Fruit fly (Drosophila melanogaster) whole organism, wandering third instar larva: ENCODE measurements around the gene CG34328.

Experiments
- Dif ChIP-seq: fragments of 200-275, 200-300 bp; sonication (Bioruptor generic); optimal IDR thresholded peaks from 2 replicates; lab custom pipeline; 2018; ENCODE audit warnings: missing biosample characterization, missing genetic modification characterization; ENCODE audit not compliant: partially characterized antibody
- GATAd ChIP-seq: sonication (Bioruptor generic); optimal IDR thresholded peaks from 2 replicates; lab custom pipeline; 2016; ENCODE audit warnings: missing biosample characterization, missing genetic modification characterization
- Myc ChIP-seq: fragments of >200 bp; optimal IDR thresholded peaks from 2 replicates; lab custom pipeline; 2017
- Rel ChIP-seq, 2 experiments: fragments of 200-800 bp; sonication (Bioruptor generic) in 1 of 2; optimal IDR thresholded peaks; 2 replicates in 1 of 2; 3 replicates in 1 of 2; lab custom pipeline; 2016 to 2019; ENCODE audit warnings: mild to moderate bottlenecking in 2 of 2, missing biosample characterization in 2 of 2, missing genetic modification characterization in 2 of 2, moderate library complexity in 1 of 2
- Vsx2 ChIP-seq: fragments of 200-300, 225-300 bp; sonication (Bioruptor generic); optimal IDR thresholded peaks from 2 replicates; lab custom pipeline; 2018; ENCODE audit warnings: missing biosample characterization, missing genetic modification characterization; ENCODE audit not compliant: partially characterized antibody
- fru ChIP-seq: fragments of 200-800 bp; sonication (Bioruptor generic); optimal IDR thresholded peaks from 3 replicates; lab custom pipeline; 2016; ENCODE audit warnings: missing biosample characterization, mild to moderate bottlenecking, missing genetic modification characterization
- psq ChIP-seq: fragments of 200-800 bp; sonication (Bioruptor generic); optimal IDR thresholded peaks from 3 replicates; lab custom pipeline; 2017; ENCODE audit warnings: missing biosample characterization, mild to moderate bottlenecking, missing genetic modification characterization, moderate library complexity
- sage ChIP-seq: fragments of 200-800 bp; sonication (Bioruptor generic); optimal IDR thresholded peaks from 2 replicates; lab custom pipeline; 2016; ENCODE audit warnings: missing biosample characterization, mild to moderate bottlenecking, missing genetic modification characterization
- usp ChIP-seq: fragments of >200 bp; optimal IDR thresholded peaks from 2 replicates; lab custom pipeline; 2017; ENCODE audit warnings: missing biosample characterization, missing genetic modification characterization

- TF ChIP-seq usp (GFP tag; lab: Kevin White, UChicago) (no peak), Rel (GFP tag; optimal IDR thresholded peaks at IDR 0.05; lab: Kevin White, UChicago) (no peak), Rel (tag; optimal IDR thresholded peaks at IDR 0.05; lab: Kevin White, UChicago) (no peak), GATAd (GFP tag; lab: Kevin White, UChicago) (no peak), sage (GFP tag; lab: Kevin White, UChicago) (no peak), Myc (lab: Kevin White, UChicago) (no peak), Vsx2 (GFP tag; lab: Kevin White, UChicago) (no peak), Dif (no peak), psq (GFP tag; lab: Kevin White, UChicago) (no peak), fru (no peak)
Observed at dm6 chrX:18356141-18356600, 43.7 kb downstream of the CG34328 start, which contains the start of gene kairos.
